Worm (Caenorhabditis elegans): ENCODE results near the gene C16C8.11.
"Not testable (repeated sequence)": the region's sequence is repeated elsewhere in the genome, so short reads cannot be mapped to it uniquely, and the experiment has no call there.

Gene C16C8.11

ce11 chrII:3464580-3464979 lies 11.1 kb downstream of the C16C8.11 start, which contains the start of gene C16C8.10:
Gene C16C8.10 (minus strand): TSS chrII:3464680.
- TF ChIP-seq nhr-43 (tag; optimal IDR thresholded peaks at IDR 0.05; ENCODE audit: poor library complexity, severe bottlenecking); nhr-12 (tag; optimal IDR thresholded peaks at IDR 0.05); ceh-9 (tag; optimal IDR thresholded peaks at IDR 0.05): not testable (repeated sequence)

- no peak for TF ChIP-seq ztf-4 (tag; optimal IDR thresholded peaks at IDR 0.05)
- TF ChIP-seq egl-27 (tag; optimal IDR thresholded peaks at IDR 0.05): no peak
- TF ChIP-seq nhr-23 (tag; optimal IDR thresholded peaks at IDR 0.05): no peak
- TF ChIP-seq ceh-28 (tag; optimal IDR thresholded peaks at IDR 0.05): no peak
- TF ChIP-seq snpc-4 (tag; optimal IDR thresholded peaks at IDR 0.05): no peak
- TF ChIP-seq eor-1 (tag; optimal IDR thresholded peaks at IDR 0.05): no peak
- no peak for TF ChIP-seq ama-1 (optimal IDR thresholded peaks at IDR 0.05)
- no peak for TF ChIP-seq aly-2 (tag; optimal IDR thresholded peaks at IDR 0.05)
- no peak for TF ChIP-seq lin-39 (tag; optimal IDR thresholded peaks at IDR 0.05)
- no peak for TF ChIP-seq mml-1 (tag; optimal IDR thresholded peaks at IDR 0.05)
- no peak for TF ChIP-seq nhr-67 (tag; optimal IDR thresholded peaks at IDR 0.05)
These were observed 17.0 kb downstream of the C16C8.11 start, which contains the start of gene Y49F6B.20 for ce11 chrII:3470549-3470948. Gene Y49F6B.20 (minus strand): TSS chrII:3470649.

ce11 chrII:3471603-3472002 lies 18.1 kb downstream of the C16C8.11 start, which contains the start of gene Y49F6B.13:
Gene Y49F6B.13 (minus strand): TSS chrII:3471703.
- TF ChIP-seq unc-62 (GFP tag; optimal IDR thresholded peaks at IDR 0.05): no peak
- TF ChIP-seq nhr-76 (tag; optimal IDR thresholded peaks at IDR 0.05): no peak
- no peak for TF ChIP-seq pha-4 (tag; optimal IDR thresholded peaks at IDR 0.05)
- no peak for TF ChIP-seq hmg-11 (tag; optimal IDR thresholded peaks at IDR 0.05)
- TF ChIP-seq daf-12 (tag; optimal IDR thresholded peaks at IDR 0.05): no peak
- no peak for TF ChIP-seq egl-5 (tag; optimal IDR thresholded peaks at IDR 0.05)
- TF ChIP-seq lin-39 (tag; optimal IDR thresholded peaks at IDR 0.05): no peak
- TF ChIP-seq fos-1 (tag; optimal IDR thresholded peaks at IDR 0.05): no peak
- no peak for TF ChIP-seq nhr-12 (tag; optimal IDR thresholded peaks at IDR 0.05)
- no peak for TF ChIP-seq nfya-1 (tag; optimal IDR thresholded peaks at IDR 0.05; ENCODE audit: insufficient read depth)
- TF ChIP-seq elt-3 (tag; optimal IDR thresholded peaks at IDR 0.05): no peak
- no peak for TF ChIP-seq nhr-28 (tag; optimal IDR thresholded peaks at IDR 0.05)
- TF ChIP-seq lsy-12 (tag; optimal IDR thresholded peaks at IDR 0.05): no peak
- no peak for TF ChIP-seq pqm-1 (tag; optimal IDR thresholded peaks at IDR 0.05)
- TF ChIP-seq snpc-4 (tag; optimal IDR thresholded peaks at IDR 0.05): no peak
- no peak for TF ChIP-seq ama-1 (optimal IDR thresholded peaks at IDR 0.05)
- TF ChIP-seq ztf-11 (tag; optimal IDR thresholded peaks at IDR 0.05): no peak
- no peak for TF ChIP-seq mml-1 (tag; optimal IDR thresholded peaks at IDR 0.05)
- no peak for TF ChIP-seq ZK546.5 (tag; optimal IDR thresholded peaks at IDR 0.05)

- TF ChIP-seq nhr-77 (tag; optimal IDR thresholded peaks at IDR 0.05) (no peak), fkh-10 (GFP tag; optimal IDR thresholded peaks at IDR 0.05) (no peak), jun-1 (tag; optimal IDR thresholded peaks at IDR 0.05) (no peak), nhr-12 (tag; optimal IDR thresholded peaks at IDR 0.05) (no peak)
These were observed 18.8 kb downstream of the C16C8.11 start, which contains the start of gene Y49F6B.12 for ce11 chrII:3472316-3472715. Gene Y49F6B.12 (minus strand): TSS chrII:3472416.

ce11 chrII:3472817-3473216 lies 19.3 kb downstream of the C16C8.11 start, which contains the start of gene Y49F6B.6:
Gene Y49F6B.6 (plus strand): TSS chrII:3473117.
- TF ChIP-seq unc-39 (tag; optimal IDR thresholded peaks at IDR 0.05) (no peak), egl-5 (tag; optimal IDR thresholded peaks at IDR 0.05) (no peak), zag-1 (tag; optimal IDR thresholded peaks at IDR 0.05) (no peak), lin-15B (tag; optimal IDR thresholded peaks at IDR 0.05) (no peak), snpc-4 (tag; optimal IDR thresholded peaks at IDR 0.05) (no peak), ama-1 (optimal IDR thresholded peaks at IDR 0.05) (no peak), ceh-9 (tag; optimal IDR thresholded peaks at IDR 0.05) (no peak), fkh-10 (GFP tag; optimal IDR thresholded peaks at IDR 0.05) (no peak), skn-1 (tag; optimal IDR thresholded peaks at IDR 0.05) (no peak)
